Fruit fly (Drosophila melanogaster): ENCODE data around the gene CG46448.

DNA sequence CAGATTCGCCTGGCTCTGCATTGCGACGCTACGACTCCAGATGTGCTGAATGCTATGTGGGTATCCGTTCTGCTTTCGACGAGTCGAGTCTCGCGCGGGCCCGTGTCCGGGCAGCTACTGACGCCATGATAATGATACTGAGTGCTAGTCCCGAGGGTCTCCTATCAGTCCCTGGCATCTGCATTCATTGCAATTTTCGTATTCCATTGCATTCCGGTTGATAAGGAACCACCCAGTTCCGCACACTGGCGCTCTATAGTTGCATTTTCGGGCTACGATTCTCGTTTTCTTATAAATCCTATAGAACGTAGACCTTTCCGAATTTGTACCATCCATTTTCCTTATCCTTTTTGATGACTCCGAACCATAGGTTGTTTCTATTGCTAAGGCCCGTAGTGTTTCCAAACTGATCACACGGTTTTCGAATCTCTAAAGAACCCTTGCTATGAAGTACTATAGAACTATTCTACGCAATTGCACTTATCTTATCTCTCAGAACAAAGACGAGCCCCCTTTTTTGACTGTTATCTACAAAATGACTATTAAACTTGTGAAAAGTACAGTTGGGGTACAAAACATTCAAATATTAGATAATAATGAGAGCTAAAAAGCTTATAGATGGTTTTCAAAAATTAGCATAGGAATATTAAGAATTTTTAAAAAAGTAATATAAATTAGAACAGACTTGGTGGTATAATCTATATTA, 19.9 kb upstream of the CG46448 start, which contains the start of gene CG3597:
- TF ChIP-seq CG13894 (tag; optimal IDR thresholded peaks at IDR 0.05) (no peak), CG13424 (tag; optimal IDR thresholded peaks at IDR 0.05) (no peak), CTCF (GFP tag; optimal IDR thresholded peaks at IDR 0.05) (no peak), Deaf1 (tag; optimal IDR thresholded peaks at IDR 0.05) (no peak), zen (tag; optimal IDR thresholded peaks at IDR 0.05) (no peak), CG1832 (GFP tag; optimal IDR thresholded peaks at IDR 0.05) (no peak), br (optimal IDR thresholded peaks at IDR 0.05) (no peak), inv (GFP tag; IDR thresholded peaks at IDR 0.05; ENCODE audit: partially characterized antibody) (no peak), fd102C (GFP tag; optimal IDR thresholded peaks at IDR 0.05) (no peak), CG42726 (GFP tag; IDR thresholded peaks at IDR 0.05; ENCODE audit: partially characterized antibody) (no peak), ro (GFP tag; IDR thresholded peaks at IDR 0.05) (no peak)

Measured in whole organism, embryonic.